Fruit fly (Drosophila melanogaster): Measurements from ENCODE around the gene kel.

- no peak for TF ChIP-seq ttk (optimal IDR thresholded peaks at IDR 0.05)
- TF ChIP-seq psq (optimal IDR thresholded peaks at IDR 0.05): no peak
- TF ChIP-seq Myc (optimal IDR thresholded peaks at IDR 0.05): no peak
- no peak for TF ChIP-seq Sin3A (optimal IDR thresholded peaks at IDR 0.05)
- no peak for TF ChIP-seq insv (optimal IDR thresholded peaks at IDR 0.05)
These were observed 12.0 kb upstream of the kel start for dm6 chr2L:18149903-18150302.
